Fruit fly (Drosophila melanogaster) whole organism, pupa: ENCODE data around the gene Samuel.
A peak's percentile ranks its signal among the peaks of the same experiment; 100 is the strongest.

Experiments used
- CG10348 ChIP-seq: fragments of 200-800 bp; sonication (Bioruptor generic); IDR thresholded peaks from 2 replicates; pipeline ENCODE4 v1.3.6; 2022; ENCODE audit warnings: missing biosample characterization, missing genetic modification characterization
- CG12605 ChIP-seq: fragments of 200-800 bp; sonication (Bioruptor generic); IDR thresholded peaks from 2 replicates; pipeline ENCODE4 v1.3.6; 2022; ENCODE audit warnings: missing biosample characterization, missing genetic modification characterization
- CG13204 ChIP-seq: fragments of 200-800 bp; sonication (Bioruptor generic); optimal IDR thresholded peaks from 2 replicates; lab custom pipeline; 2018; ENCODE audit warnings: missing biosample characterization, mild to moderate bottlenecking, missing genetic modification characterization, moderate library complexity
- CG14655 ChIP-seq: fragments of 200-800 bp; sonication (Bioruptor generic); optimal IDR thresholded peaks from 3 replicates; lab custom pipeline; 2017; ENCODE audit warnings: mild to moderate bottlenecking, missing biosample characterization, missing genetic modification reagents, missing genetic modification characterization
- CG15710 ChIP-seq: fragments of 200-800 bp; sonication (Bioruptor generic); optimal IDR thresholded peaks from 2 replicates; lab custom pipeline; 2018; ENCODE audit warnings: missing biosample characterization, mild to moderate bottlenecking, missing genetic modification characterization, moderate library complexity
- CG17806 ChIP-seq: fragments of 200-800 bp; sonication (Bioruptor generic); optimal IDR thresholded peaks from 2 replicates; lab custom pipeline; 2018; ENCODE audit warnings: missing biosample characterization, mild to moderate bottlenecking, missing genetic modification characterization, moderate library complexity
- CG32121 ChIP-seq: fragments of 200-800 bp; sonication (Bioruptor generic); IDR thresholded peaks from 2 replicates; pipeline ENCODE4 v1.3.6; 2022; ENCODE audit warnings: missing biosample characterization, missing genetic modification characterization
- CG34367 ChIP-seq: fragments of 200-800 bp; sonication (Bioruptor generic); optimal IDR thresholded peaks from 2 replicates; lab custom pipeline; 2018; ENCODE audit warnings: missing biosample characterization, mild to moderate bottlenecking, missing genetic modification characterization
- CG4496 ChIP-seq: fragments of 200-800 bp; sonication (Bioruptor generic); IDR thresholded peaks from 3 replicates; pipeline ENCODE4 v1.3.6; 2022; ENCODE audit warnings: missing biosample characterization, missing genetic modification characterization
- CG8159 ChIP-seq: fragments of 200-800 bp; sonication (Bioruptor generic); optimal IDR thresholded peaks from 3 replicates; lab custom pipeline; 2018; ENCODE audit warnings: missing biosample characterization, mild to moderate bottlenecking, missing genetic modification characterization, moderate library complexity
- CG8301 ChIP-seq: fragments of 200-800 bp; sonication (Bioruptor generic); optimal IDR thresholded peaks from 2 replicates; lab custom pipeline; 2018; ENCODE audit warnings: missing biosample characterization, mild to moderate bottlenecking, missing genetic modification characterization
- CG9948 ChIP-seq: fragments of 200-800 bp; sonication (Bioruptor generic); optimal IDR thresholded peaks from 2 replicates; lab custom pipeline; 2018; ENCODE audit warnings: missing biosample characterization, mild to moderate bottlenecking, missing genetic modification characterization, moderate library complexity
- D1 ChIP-seq: fragments of 200-800 bp; sonication (Bioruptor generic); optimal IDR thresholded peaks from 2 replicates; lab custom pipeline; 2018; ENCODE audit warnings: missing biosample characterization, mild to moderate bottlenecking, missing genetic modification characterization, moderate library complexity
- EcR ChIP-seq: fragments of 200-800 bp; sonication (Bioruptor generic); optimal IDR thresholded peaks from 3 replicates; lab custom pipeline; 2019; ENCODE audit warnings: missing biosample characterization, missing genetic modification characterization, mild to moderate bottlenecking, moderate library complexity, missing genetic modification reagents
- Ets98B ChIP-seq: fragments of 200-800 bp; sonication (Bioruptor generic); IDR thresholded peaks from 2 replicates; pipeline ENCODE4 v1.3.6; 2022; ENCODE audit warnings: missing biosample characterization, missing genetic modification characterization
- Pif1A ChIP-seq: fragments of 200-800 bp; sonication (Bioruptor generic); optimal IDR thresholded peaks from 3 replicates; lab custom pipeline; 2016; ENCODE audit warnings: missing biosample characterization, missing genetic modification characterization
- Pif1B ChIP-seq: fragments of 200-800 bp; sonication (Bioruptor generic); optimal IDR thresholded peaks from 3 replicates; lab custom pipeline; 2016; ENCODE audit warnings: missing biosample characterization, missing genetic modification characterization
- Snoo ChIP-seq: fragments of 200-800 bp; sonication (Bioruptor generic); optimal IDR thresholded peaks from 3 replicates; lab custom pipeline; 2017; ENCODE audit warnings: missing biosample characterization, mild to moderate bottlenecking, missing genetic modification characterization, inconsistent platforms
- fd96Ca ChIP-seq: fragments of 200-800 bp; sonication (Bioruptor generic); IDR thresholded peaks from 3 replicates; pipeline ENCODE4 v1.3.6; 2022; ENCODE audit warnings: missing biosample characterization, missing genetic modification characterization
- gl ChIP-seq: fragments of 200-800 bp; sonication (Bioruptor generic); optimal IDR thresholded peaks from 2 replicates; lab custom pipeline; 2018; ENCODE audit warnings: missing biosample characterization, mild to moderate bottlenecking, missing genetic modification characterization
- rn ChIP-seq: fragments of 200-800 bp; sonication (Bioruptor generic); IDR thresholded peaks from 2 replicates; pipeline ENCODE4 v1.3.6; 2022; ENCODE audit warnings: missing biosample characterization, missing genetic modification characterization

Gene Samuel

dm6 chr2L:11061155-11061554 lies 5.6 kb downstream of the Samuel start:
- TF ChIP-seq Snoo (tag; lab: Kevin White, UChicago) (no peak), Ets98B (GFP tag; lab: Robert Waterston, UW) (peak; percentile 14; the same call in 1 of the 2 replicates), EcR (GFP tag; lab: Kevin White, UChicago) (peak; percentile 71), CG15710 (tag; lab: Kevin White, UChicago) (no peak), CG8159 (tag; lab: Kevin White, UChicago) (no peak), CG13204 (peak; percentile 52), CG14655 (no peak), rn (GFP tag; lab: Robert Waterston, UW) (no peak)

dm6 chr2L:11059206-11059605 lies 7.6 kb downstream of the Samuel start:
- TF ChIP-seq CG17806 (no peak), CG15710 (tag; lab: Kevin White, UChicago) (no peak), EcR (GFP tag; lab: Kevin White, UChicago) (peak; percentile 90), CG8159 (tag; lab: Kevin White, UChicago) (no peak), CG14655 (no peak), CG4496 (no peak), CG10348 (no peak), D1 (tag; lab: Kevin White, UChicago) (no peak), CG13204 (peak; percentile 85), CG34367 (no peak), CG8301 (tag; lab: Kevin White, UChicago) (no peak), CG9948 (no peak), CG12605 (no peak), Pif1B (no peak), Snoo (tag; lab: Kevin White, UChicago) (no peak)

dm6 chr2L:11058111-11058665 lies 8.6 kb downstream of the Samuel start:
- TF ChIP-seq CG8301 (tag; lab: Kevin White, UChicago) (no peak), CG4496 (0 out of 3 replicates have a peak, but pooled peaks have one; percentile 24), CG9948 (no peak), Ets98B (GFP tag; lab: Robert Waterston, UW) (peak; percentile 17; the same call in 1 of the 2 replicates), fd96Ca (0 out of 3 replicates have a peak, but pooled peaks have one; percentile 3)

- TF ChIP-seq CG17806 (peak; percentile 60), CG9948 (peak; percentile 62), D1 (tag; lab: Kevin White, UChicago) (peak; percentile 84), gl (tag; lab: Kevin White, UChicago) (peak; percentile 30), CG15710 (tag; lab: Kevin White, UChicago) (peak; percentile 58), CG13204 (peak; percentile 20), CG14655 (peak; percentile 78), CG8159 (tag; lab: Kevin White, UChicago) (peak; percentile 86), rn (GFP tag; lab: Robert Waterston, UW) (0 out of 2 replicates have a peak, but pooled peaks have one; percentile 17), Pif1A (GFP tag; lab: Kevin White, UChicago) (peak; percentile 77), Pif1B (peak; percentile 71), Snoo (tag; lab: Kevin White, UChicago) (peak; percentile 85), fd96Ca (peak; percentile 71), CG34367 (peak; percentile 22), EcR (GFP tag; lab: Kevin White, UChicago) (peak; percentile 37), CG10348 (no peak), CG4496 (peak; percentile 76; the same call in 2 of the 3 replicates), Ets98B (GFP tag; lab: Robert Waterston, UW) (peak; percentile 32; the same call in 1 of the 2 replicates), CG12605 (peak; percentile 41), CG8301 (tag; lab: Kevin White, UChicago) (peak; percentile 50), CG32121 (GFP tag; lab: Robert Waterston, UW) (peak; percentile 60)
Measured at dm6 chr2L:11057333-11058110, 9.3 kb downstream of the Samuel start.

- no peak for TF ChIP-seq CG8159 (tag; lab: Kevin White, UChicago)
- TF ChIP-seq gl (tag; lab: Kevin White, UChicago) = no peak
- no peak for TF ChIP-seq CG4496
- no peak for TF ChIP-seq Snoo (tag; lab: Kevin White, UChicago)
- TF ChIP-seq EcR (GFP tag; lab: Kevin White, UChicago) = no peak
- no peak for TF ChIP-seq CG9948
- TF ChIP-seq CG10348 = no peak
- no peak for TF ChIP-seq rn (GFP tag; lab: Robert Waterston, UW)
Measured at dm6 chr2L:11056791-11057332, 9.9 kb downstream of the Samuel start.

- TF ChIP-seq CG34367 = peak; percentile 77
- TF ChIP-seq CG14655 = peak; percentile 75
- TF ChIP-seq fd96Ca = peak; percentile 84
- peak; percentile 78; the same call in 1 of the 2 replicates for TF ChIP-seq rn (GFP tag; lab: Robert Waterston, UW)
- peak; percentile 95 for TF ChIP-seq CG13204
- peak; percentile 78 for TF ChIP-seq CG4496
- TF ChIP-seq CG9948 = peak; percentile 84
- peak; percentile 71 for TF ChIP-seq Ets98B (GFP tag; lab: Robert Waterston, UW)
- peak; percentile 92 for TF ChIP-seq CG15710 (tag; lab: Kevin White, UChicago)
- TF ChIP-seq Snoo (tag; lab: Kevin White, UChicago) = peak; percentile 90
- TF ChIP-seq Pif1B = peak; percentile 91
- 0 out of 2 replicates have a peak, but pooled peaks have one; percentile 45 for TF ChIP-seq CG12605
- TF ChIP-seq EcR (GFP tag; lab: Kevin White, UChicago) = peak; percentile 85
- peak; percentile 84 for TF ChIP-seq CG17806
- TF ChIP-seq CG32121 (GFP tag; lab: Robert Waterston, UW) = no peak; the same call in 1 of the 2 replicates
- peak; percentile 91 for TF ChIP-seq CG8159 (tag; lab: Kevin White, UChicago)
- TF ChIP-seq D1 (tag; lab: Kevin White, UChicago) = peak; percentile 25
- TF ChIP-seq Pif1A (GFP tag; lab: Kevin White, UChicago) = peak; percentile 78
- peak; percentile 69 for TF ChIP-seq gl (tag; lab: Kevin White, UChicago)
- no peak for TF ChIP-seq CG10348
- peak; percentile 62 for TF ChIP-seq CG8301 (tag; lab: Kevin White, UChicago)
Measured at dm6 chr2L:11053018-11053807, 13.6 kb downstream of the Samuel start.
